Worm (Caenorhabditis elegans) whole organism, L4 larva: ENCODE measurements around the gene col-96.

Experiments used
- D1046.2 ChIP-seq: fragments of 200-800 bp; sonication (Bioruptor generic); IDR thresholded peaks from 2 replicates; pipeline ENCODE4 v1.3.6; 2022; ENCODE audit warnings: missing genetic modification characterization, missing compliant biosample characterization
- F37D6.2 ChIP-seq: sonication (generic microtip); optimal IDR thresholded peaks from 2 replicates; lab custom pipeline; 2016; ENCODE audit warnings: mild to moderate bottlenecking, missing genetic modification characterization, missing compliant biosample characterization
- F44E2.7 ChIP-seq: fragments of 200-800 bp; sonication (Bioruptor generic); IDR thresholded peaks from 2 replicates; pipeline ENCODE4 v2.1.2; 2022; ENCODE audit warnings: missing genetic modification characterization, missing compliant biosample characterization
- F49E8.2 ChIP-seq: sonication (generic microtip); optimal IDR thresholded peaks from 2 replicates; lab custom pipeline; 2016; ENCODE audit warnings: missing compliant biosample characterization, mild to moderate bottlenecking, missing genetic modification characterization, borderline replicate concordance
- Y75B8A.6 ChIP-seq: fragments of 200-800 bp; sonication (Bioruptor generic); IDR thresholded peaks from 2 replicates; pipeline ENCODE4 v1.3.6; 2022; ENCODE audit warnings: missing genetic modification reagents, missing genetic modification characterization, missing compliant biosample characterization
- ZK337.2 ChIP-seq: fragments of 200-800 bp; sonication (Bioruptor generic); IDR thresholded peaks from 2 replicates; pipeline ENCODE4 v1.3.6; 2022; ENCODE audit warnings: missing genetic modification reagents, missing genetic modification characterization, missing compliant biosample characterization
- aha-1 ChIP-seq: fragments of 150-350 bp; peaks from one replicate; lab custom pipeline; 2014; ENCODE audit warnings: missing biosample characterization, missing genetic modification characterization
- ceh-20 ChIP-seq: fragments of 200-800 bp; sonication (Bioruptor generic); IDR thresholded peaks from 2 replicates; pipeline ENCODE4 v1.3.6; 2022; ENCODE audit warnings: missing genetic modification reagents, missing genetic modification characterization, missing compliant biosample characterization
- ceh-62 ChIP-seq: sonication (generic microtip); optimal IDR thresholded peaks from 2 replicates; lab custom pipeline; 2017; ENCODE audit warnings: missing biosample characterization, missing genetic modification characterization
- ctbp-1 ChIP-seq: fragments of 200-800 bp; sonication (Bioruptor generic); IDR thresholded peaks from 2 replicates; pipeline ENCODE4 v1.3.6; 2022; ENCODE audit warnings: missing genetic modification reagents, missing genetic modification characterization, missing compliant biosample characterization
- daf-19 ChIP-seq: fragments of 200-800 bp; sonication (Bioruptor generic); conservative IDR thresholded peaks from 2 replicates; pipeline ENCODE4 v1.3.6; 2022; ENCODE audit warnings: missing genetic modification characterization, missing compliant biosample characterization
- dmd-6 ChIP-seq: fragments of 200-800 bp; sonication (Bioruptor generic); IDR thresholded peaks from 2 replicates; pipeline ENCODE4 v1.3.6; 2022; ENCODE audit warnings: missing genetic modification reagents, missing genetic modification characterization, missing compliant biosample characterization
- dmd-9 ChIP-seq: fragments of 200-800 bp; sonication (Bioruptor generic); IDR thresholded peaks from 2 replicates; pipeline ENCODE4 v1.3.6; 2022; ENCODE audit warnings: missing genetic modification reagents, missing genetic modification characterization, missing compliant biosample characterization
- hmg-1.1 ChIP-seq: fragments of 200-800 bp; sonication (Bioruptor generic); IDR thresholded peaks from 2 replicates; pipeline ENCODE4 v1.3.6; 2022; ENCODE audit warnings: missing genetic modification reagents, missing genetic modification characterization, missing compliant biosample characterization
- lin-29 ChIP-seq: fragments of 200-800 bp; sonication (Bioruptor generic); IDR thresholded peaks from 2 replicates; pipeline ENCODE4 v1.3.6; 2022; ENCODE audit warnings: missing genetic modification reagents, missing genetic modification characterization, missing compliant biosample characterization
- lir-3 ChIP-seq: sonication (generic microtip); optimal IDR thresholded peaks from 2 replicates; lab custom pipeline; 2016; ENCODE audit warnings: mild to moderate bottlenecking, missing genetic modification characterization, missing compliant biosample characterization
- mep-1 ChIP-seq: fragments of 150-350 bp; sonication (generic microtip); optimal IDR thresholded peaks from 3 replicates; lab custom pipeline; 2014; ENCODE audit warnings: missing biosample characterization, missing genetic modification characterization
- mxl-3 ChIP-seq: fragments of 200-800 bp; sonication (Bioruptor generic); optimal IDR thresholded peaks from 2 replicates; lab custom pipeline; 2018; ENCODE audit warnings: mild to moderate bottlenecking, missing genetic modification characterization, missing compliant biosample characterization
- nhr-111 ChIP-seq: fragments of 200-800 bp; sonication (Bioruptor generic); optimal IDR thresholded peaks from 2 replicates; lab custom pipeline; 2018; ENCODE audit warnings: mild to moderate bottlenecking, missing genetic modification characterization, missing compliant biosample characterization
- nhr-28 ChIP-seq: fragments of 150-350 bp; optimal IDR thresholded peaks from 2 replicates; lab custom pipeline; 2014; ENCODE audit warnings: missing biosample characterization, missing genetic modification characterization
- nhr-76 ChIP-seq: fragments of 150-350 bp; optimal IDR thresholded peaks from 2 replicates; lab custom pipeline; 2014; ENCODE audit warnings: missing biosample characterization, missing genetic modification characterization
- nhr-77 ChIP-seq: fragments of 150-350 bp; optimal IDR thresholded peaks from 2 replicates; lab custom pipeline; 2014; ENCODE audit warnings: missing biosample characterization, missing genetic modification characterization
- pha-4 ChIP-seq, 2 experiments: fragments of 150-350 bp in 1 of 2; fragments of 200-800 bp in 1 of 2; sonication (Bioruptor generic) in 1 of 2; IDR thresholded peaks in 1 of 2; optimal IDR thresholded peaks in 1 of 2; 2 replicates each; pipeline versions ENCODE4 v1.3.6 to Lab custom; 2014 to 2022; ENCODE audit warnings: missing genetic modification characterization in 2 of 2, missing genetic modification reagents in 2 of 2, missing biosample characterization in 1 of 2, missing compliant biosample characterization in 1 of 2
- rbr-2 ChIP-seq: sonication (generic microtip); optimal IDR thresholded peaks from 2 replicates; lab custom pipeline; 2016; ENCODE audit warnings: missing genotype, missing genetic modification characterization, missing compliant biosample characterization
- saeg-2 ChIP-seq: fragments of 200-800 bp; sonication (Bioruptor generic); IDR thresholded peaks from 2 replicates; pipeline ENCODE4 v1.3.6; 2022; ENCODE audit warnings: missing genetic modification reagents, missing genetic modification characterization, missing compliant biosample characterization
- sdz-12 ChIP-seq: fragments of 200-800 bp; sonication (Bioruptor generic); optimal IDR thresholded peaks from 2 replicates; lab custom pipeline; 2018; ENCODE audit warnings: mild to moderate bottlenecking, missing genetic modification characterization, missing compliant biosample characterization
- set-16 ChIP-seq: fragments of 200-800 bp; sonication (Bioruptor generic); IDR thresholded peaks from 2 replicates; pipeline ENCODE4 v1.3.6; 2022; ENCODE audit warnings: missing genetic modification reagents, missing genetic modification characterization, missing compliant biosample characterization
- spr-3 ChIP-seq: fragments of 200-800 bp; sonication (Bioruptor generic); optimal IDR thresholded peaks from 2 replicates; lab custom pipeline; 2018; ENCODE audit warnings: mild to moderate bottlenecking, missing genetic modification characterization, missing compliant biosample characterization
- tra-1 ChIP-seq: fragments of 200-800 bp; sonication (Bioruptor generic); IDR thresholded peaks from 2 replicates; pipeline ENCODE4 v1.3.6; 2022; ENCODE audit warnings: missing genetic modification reagents, missing genetic modification characterization, missing compliant biosample characterization
- unc-62 ChIP-seq, 3 experiments: fragments of 150-350 bp in 1 of 3; sonication (generic microtip); optimal IDR thresholded peaks in 2 of 3; peaks in 1 of 3; 1 replicate in 1 of 3; 2 replicates in 2 of 3; lab custom pipeline; 2014 to 2017; ENCODE audit warnings: missing biosample characterization in 3 of 3, missing genetic modification characterization in 3 of 3, missing genetic modification reagents in 3 of 3, missing genotype in 1 of 3
- vab-7 ChIP-seq: fragments of 200-800 bp; sonication (Bioruptor generic); IDR thresholded peaks from 2 replicates; pipeline ENCODE4 v1.3.6; 2022; ENCODE audit warnings: missing genetic modification reagents, missing genetic modification characterization, missing compliant biosample characterization
- zfp-3 ChIP-seq: fragments of 200-800 bp; sonication (Bioruptor generic); conservative IDR thresholded peaks from 2 replicates; pipeline ENCODE4 v1.3.6; 2022; ENCODE audit warnings: missing genetic modification reagents, missing genetic modification characterization, missing compliant biosample characterization
- zip-11 ChIP-seq: fragments of 200-800 bp; sonication (Bioruptor generic); IDR thresholded peaks from 2 replicates; pipeline ENCODE4 v1.3.6; 2022; ENCODE audit warnings: missing genetic modification characterization, missing compliant biosample characterization
- zip-2 ChIP-seq: fragments of 150-350 bp; optimal IDR thresholded peaks from 2 replicates; lab custom pipeline; 2014; ENCODE audit warnings: missing biosample characterization, missing genetic modification characterization
- ztf-11 ChIP-seq: fragments of 150-350 bp; optimal IDR thresholded peaks from 2 replicates; lab custom pipeline; 2014; ENCODE audit warnings: missing biosample characterization, missing genetic modification characterization
- ztf-7 ChIP-seq: fragments of 150-350 bp; optimal IDR thresholded peaks from 2 replicates; lab custom pipeline; 2014; ENCODE audit warnings: missing biosample characterization, missing genetic modification characterization

col-96 gene

ce11 chrIII:11703006-11703775, 3.4 kb downstream of the col-96 start:
- TF ChIP-seq dmd-9 (GFP tag; lab: Robert Waterston, UW) (0 out of 2 replicates have a peak, but pooled peaks have one; percentile 47), pha-4 (GFP tag; IDR thresholded peaks at IDR 0.05; lab: Robert Waterston, UW) (no peak), pha-4 (tag; optimal IDR thresholded peaks at IDR 0.05; lab: Kevin White, UChicago) (no peak), spr-3 (no peak), zip-2 (no peak), F37D6.2 (tag; lab: Kevin White, UChicago) (no peak), F44E2.7 (GFP tag; lab: Robert Waterston, UW) (no peak), rbr-2 (no peak), tra-1 (no peak), ztf-11 (no peak), unc-62 (GFP tag; optimal IDR thresholded peaks at IDR 0.05 in 1 of 2; lab: Kevin White, UChicago) (peak in 1 of 2 experiments; percentile 52), unc-62 (tag; optimal IDR thresholded peaks at IDR 0.05; lab: Kevin White, UChicago) (no peak), aha-1 (tag; lab: Kevin White, UChicago) (peak; percentile 86), ceh-62 (no peak), set-16 (GFP tag; lab: Robert Waterston, UW) (peak; percentile 83)

- TF ChIP-seq sdz-12: peak; percentile 6
- no peak for TF ChIP-seq lir-3 (tag; lab: Kevin White, UChicago)
- TF ChIP-seq pha-4 (GFP tag; IDR thresholded peaks at IDR 0.05; lab: Robert Waterston, UW): peak; percentile 55; the same call in 1 of the 2 replicates
- no peak for TF ChIP-seq pha-4 (tag; optimal IDR thresholded peaks at IDR 0.05; lab: Kevin White, UChicago)
- TF ChIP-seq set-16 (GFP tag; lab: Robert Waterston, UW): peak; percentile 99
These were observed 4.7 kb downstream of the col-96 start for ce11 chrIII:11701863-11702262.

ce11 chrIII:11699959-11700358, 6.6 kb downstream of the col-96 start, which contains the start of gene pqn-84:
TSS of gene pqn-84 (plus strand) at chrIII:11700259.
- TF ChIP-seq nhr-111 (GFP tag; lab: Kevin White, UChicago) (no peak), nhr-77 (tag; lab: Kevin White, UChicago) (no peak), ceh-20 (no peak), lir-3 (tag; lab: Kevin White, UChicago) (no peak), vab-7 (no peak), zfp-3 (no peak), saeg-2 (GFP tag; lab: Robert Waterston, UW) (no peak), zip-11 (no peak), dmd-6 (no peak), mep-1 (tag; lab: Kevin White, UChicago) (no peak), hmg-1.1 (no peak)

DNA sequence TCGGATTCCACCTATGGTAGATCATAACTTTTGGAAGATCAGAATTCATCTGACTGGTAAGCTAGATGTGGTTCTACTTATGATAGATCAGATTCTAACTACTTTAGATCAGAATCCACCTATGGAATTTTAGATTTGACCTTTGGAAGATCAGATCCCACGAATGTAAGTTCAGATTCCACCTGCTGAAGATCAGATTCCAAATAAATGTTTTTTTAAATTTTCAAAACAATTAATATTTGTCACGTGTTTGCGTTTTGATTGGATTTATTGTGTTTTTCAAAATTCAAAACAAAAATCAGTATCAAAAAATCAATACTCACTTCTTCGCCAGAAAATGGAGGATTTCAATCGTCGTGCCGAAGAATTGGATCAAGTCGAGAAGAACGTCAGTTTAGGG, 8.0 kb downstream of the col-96 start, which contains the start of gene Y41C4A.7:
TSS of gene Y41C4A.7 (plus strand) at position 301 of the 400 bp plus-strand sequence.
- TF ChIP-seq Y75B8A.6 (GFP tag; lab: Robert Waterston, UW): no peak
- TF ChIP-seq ZK337.2 (GFP tag; lab: Robert Waterston, UW): no peak
- TF ChIP-seq lin-29: no peak

DNA sequence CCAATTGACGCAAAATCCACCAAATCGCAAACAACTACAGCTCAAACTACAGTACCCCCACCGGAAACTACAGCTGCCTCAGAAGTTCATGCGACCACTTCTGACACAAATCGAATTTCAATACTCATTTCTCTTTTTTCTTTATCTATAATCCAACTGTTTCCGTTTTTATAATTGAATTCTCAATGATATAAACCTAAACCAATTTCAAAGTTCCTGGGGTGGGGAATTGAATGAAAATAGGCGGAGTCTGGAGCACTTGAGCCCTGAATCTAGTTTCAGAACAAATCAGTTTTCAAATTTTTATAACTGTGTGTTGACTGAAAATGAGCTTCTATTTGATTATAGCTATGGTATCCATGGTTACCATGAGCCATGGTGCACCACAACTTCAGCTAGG, 10.3 kb downstream of the col-96 start, which contains the start of gene Y41C4A.6:
TSS of gene Y41C4A.6 (plus strand) at position 301 of the 400 bp plus-strand sequence.
- TF ChIP-seq mxl-3 (GFP tag; lab: Kevin White, UChicago): no peak
- TF ChIP-seq nhr-28 (tag; lab: Kevin White, UChicago): no peak
- TF ChIP-seq F49E8.2: no peak
- TF ChIP-seq ctbp-1 (GFP tag; lab: Robert Waterston, UW): no peak
- TF ChIP-seq D1046.2 (GFP tag; lab: Robert Waterston, UW): no peak
- no peak for TF ChIP-seq ztf-7
- TF ChIP-seq daf-19 (GFP tag; lab: Robert Waterston, UW): no peak
- no peak for TF ChIP-seq nhr-76
- TF ChIP-seq, all 104 proteins: peak for 0
